Worm (Caenorhabditis elegans) whole organism, L2 larva: ENCODE data around the gene Y38H6C.25.

ENCODE experiments used
- F13H6.1 ChIP-seq: sonication (generic microtip); optimal IDR thresholded peaks from 2 replicates; lab custom pipeline; 2016; ENCODE audit warnings: missing genetic modification characterization, missing compliant biosample characterization
- aly-2 ChIP-seq: fragments of 150-350 bp; optimal IDR thresholded peaks from 2 replicates; lab custom pipeline; 2014; ENCODE audit warnings: missing biosample characterization, missing genetic modification characterization
- ceh-82 ChIP-seq: fragments of 150-350 bp; optimal IDR thresholded peaks from 2 replicates; lab custom pipeline; 2014; ENCODE audit warnings: missing biosample characterization, missing genetic modification characterization
- lin-13 ChIP-seq: fragments of 150-350 bp; optimal IDR thresholded peaks from 2 replicates; lab custom pipeline; 2014; ENCODE audit warnings: missing biosample characterization, missing genetic modification reagents, missing genetic modification characterization
- lin-39 ChIP-seq: fragments of 150-350 bp; optimal IDR thresholded peaks from 2 replicates; lab custom pipeline; 2014; ENCODE audit warnings: missing biosample characterization, missing genetic modification reagents, missing genetic modification characterization

DNA sequence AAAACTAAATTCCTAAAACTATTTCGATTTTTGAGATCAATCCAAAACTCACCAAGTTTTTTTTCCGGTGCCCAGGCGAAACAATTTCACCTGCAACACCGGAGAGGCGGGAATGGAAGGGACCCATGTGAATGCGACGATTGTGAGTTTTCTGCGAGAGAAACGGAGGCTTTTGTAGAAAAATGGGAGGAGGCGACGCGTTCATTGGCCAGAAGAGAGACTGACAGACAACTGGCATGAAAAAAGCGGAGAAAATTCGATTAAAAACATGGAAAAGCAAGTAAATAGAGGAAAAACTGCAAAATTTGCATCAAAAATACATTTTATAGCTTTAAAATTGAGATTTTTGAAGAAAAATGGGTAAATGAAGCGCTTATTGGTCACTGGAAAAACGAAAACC is 43.2 kb upstream of the Y38H6C.25 start, which contains the start of gene B0250.7:
- TF ChIP-seq lin-13 (GFP tag; lab: Kevin White, UChicago) (no peak), lin-39 (tag; lab: Kevin White, UChicago) (no peak), F13H6.1 (tag; lab: Kevin White, UChicago) (no peak), ceh-82 (tag; lab: Kevin White, UChicago) (no peak), aly-2 (tag; lab: Kevin White, UChicago) (no peak)
